Fruit fly (Drosophila melanogaster): ENCODE data around the gene CG11696.

DNA sequence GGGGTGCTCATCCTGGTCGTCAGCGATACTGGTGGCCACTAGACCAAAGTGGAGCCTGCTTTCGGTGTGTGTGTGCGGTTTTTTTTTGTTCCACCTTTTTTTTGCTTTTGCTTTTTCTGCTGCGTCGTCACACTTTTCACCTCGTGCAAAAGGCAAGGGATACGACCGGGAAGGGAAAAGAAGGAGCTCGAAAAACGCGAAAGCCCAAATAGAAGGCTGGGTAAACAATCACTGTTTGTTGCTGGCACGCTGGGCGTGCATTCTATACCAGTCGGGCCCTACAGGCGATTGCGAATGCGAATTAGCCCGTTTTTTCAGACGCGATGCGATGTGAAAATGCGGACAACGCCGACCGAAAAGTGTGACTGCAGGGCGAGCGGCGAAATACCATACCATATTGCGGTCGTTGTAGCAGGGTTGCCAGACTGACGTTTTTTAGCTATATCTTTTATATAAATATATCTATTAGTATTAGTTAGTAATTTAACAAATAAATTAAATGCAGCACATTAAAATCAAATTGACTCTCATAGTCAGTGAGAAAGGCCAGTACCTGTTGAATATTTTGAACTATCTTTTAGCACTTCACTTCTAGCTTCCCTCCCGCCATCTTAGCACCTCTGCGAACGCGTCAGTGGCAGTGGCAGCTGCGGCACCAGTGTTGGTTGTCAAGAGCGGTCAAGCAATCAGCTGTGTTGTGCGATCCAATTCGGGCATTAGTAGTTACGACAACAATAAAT lies 3.4 kb upstream of the CG11696 start, which contains the start of the genes Polr2A and CG11699:
- TF ChIP-seq slou (GFP tag; optimal IDR thresholded peaks at IDR 0.05) (no peak), CG3726 (GFP tag; IDR thresholded peaks at IDR 0.05) (no peak), Optix (GFP tag; IDR thresholded peaks at IDR 0.05) (no peak)

All from whole organism, embryonic.